Worm (Caenorhabditis elegans) whole organism, L1 larva: Measurements from ENCODE around the gene nlp-26.

Source experiments
- aha-1 ChIP-seq: fragments of 150-350 bp; optimal IDR thresholded peaks from 2 replicates; lab custom pipeline; 2014; ENCODE audit warnings: missing biosample characterization, missing genetic modification characterization
- alr-1 ChIP-seq: fragments of 200-800 bp; sonication (Bioruptor generic); optimal IDR thresholded peaks from 2 replicates; lab custom pipeline; 2018; ENCODE audit warnings: borderline replicate concordance, mild to moderate bottlenecking, missing genetic modification characterization, missing compliant biosample characterization
- ceh-8 ChIP-seq: fragments of 200-800 bp; sonication (Bioruptor generic); optimal IDR thresholded peaks from 2 replicates; lab custom pipeline; 2018; ENCODE audit warnings: mild to moderate bottlenecking, missing genetic modification characterization, moderate library complexity, missing compliant biosample characterization
- ceh-82 ChIP-seq, 3 experiments: fragments of 150-350 bp in 1 of 3; sonication (generic microtip) in 2 of 3; optimal IDR thresholded peaks; 2 replicates each; lab custom pipeline; 2014 to 2017; ENCODE audit warnings: missing biosample characterization in 3 of 3, missing genetic modification characterization in 3 of 3
- dpl-1 ChIP-seq, 3 experiments: fragments of 150-350 bp in 2 of 3; sonication (generic microtip) in 1 of 3; optimal IDR thresholded peaks; 2 replicates each; lab custom pipeline; 2014 to 2017; ENCODE audit warnings: missing biosample characterization in 3 of 3, missing genetic modification characterization in 3 of 3, missing genetic modification reagents in 3 of 3
- dsc-1 ChIP-seq: sonication (generic microtip); optimal IDR thresholded peaks from 2 replicates; lab custom pipeline; 2016; ENCODE audit warnings: mild to moderate bottlenecking, missing genetic modification characterization, missing compliant biosample characterization
- efl-1 ChIP-seq, 4 experiments: fragments of 150-350 bp; optimal IDR thresholded peaks in 3 of 4; peaks in 1 of 4; 1 replicate in 1 of 4; 2 replicates in 3 of 4; lab custom pipeline; 2014; ENCODE audit warnings: missing biosample characterization in 2 of 4, missing genetic modification characterization in 2 of 4, missing genetic modification reagents in 2 of 4
- efl-3 ChIP-seq: fragments of 200-800 bp; sonication (Bioruptor generic); optimal IDR thresholded peaks from 2 replicates; lab custom pipeline; 2018; ENCODE audit warnings: mild to moderate bottlenecking, missing genetic modification characterization, missing compliant biosample characterization
- egl-27 ChIP-seq, 2 experiments: fragments of 150-350 bp in 1 of 2; sonication (generic microtip); optimal IDR thresholded peaks; 3 replicates each; lab custom pipeline; 2017 to 2018; ENCODE audit warnings: missing biosample characterization in 2 of 2, missing genetic modification characterization in 2 of 2, missing genetic modification reagents in 2 of 2
- elt-3 ChIP-seq, 6 experiments: fragments of 150-350 bp in 1 of 6; sonication (generic microtip); optimal IDR thresholded peaks; 2 replicates each; lab custom pipeline; 2017 to 2018; ENCODE audit warnings: missing biosample characterization in 6 of 6, missing genetic modification characterization in 6 of 6, inconsistent platforms in 1 of 6
- fkh-4 ChIP-seq: sonication (generic microtip); optimal IDR thresholded peaks from 2 replicates; lab custom pipeline; 2016; ENCODE audit warnings: missing compliant biosample characterization, missing genetic modification characterization, borderline replicate concordance
- fos-1 ChIP-seq: fragments of 150-350 bp; optimal IDR thresholded peaks from 2 replicates; lab custom pipeline; 2014; ENCODE audit warnings: missing biosample characterization, missing genetic modification characterization
- hlh-4 ChIP-seq: sonication (generic microtip); optimal IDR thresholded peaks from 2 replicates; lab custom pipeline; 2016; ENCODE audit warnings: mild to moderate bottlenecking, missing genetic modification characterization, missing compliant biosample characterization
- hpl-2 ChIP-seq: fragments of 150-350 bp; optimal IDR thresholded peaks from 2 replicates; lab custom pipeline; 2014; ENCODE audit warnings: missing biosample characterization, missing genetic modification reagents, missing genetic modification characterization
- irx-1 ChIP-seq: sonication (generic microtip); optimal IDR thresholded peaks from 2 replicates; lab custom pipeline; 2016; ENCODE audit warnings: missing genetic modification characterization, missing compliant biosample characterization
- jun-1 ChIP-seq: fragments of 150-350 bp; optimal IDR thresholded peaks from 2 replicates; lab custom pipeline; 2014; ENCODE audit warnings: missing biosample characterization, missing genetic modification reagents, missing genetic modification characterization
- lin-14 ChIP-seq: fragments of 200-800 bp; sonication (Bioruptor generic); optimal IDR thresholded peaks from 2 replicates; lab custom pipeline; 2018; ENCODE audit warnings: mild to moderate bottlenecking, missing genetic modification characterization, moderate library complexity, missing compliant biosample characterization
- lin-35 ChIP-seq, 2 experiments: fragments of 150-350 bp; optimal IDR thresholded peaks; 2 replicates each; lab custom pipeline; 2014; ENCODE audit warnings: missing biosample characterization in 2 of 2, missing genetic modification characterization in 2 of 2, missing genetic modification reagents in 2 of 2
- lir-3 ChIP-seq: sonication (generic microtip); optimal IDR thresholded peaks from 2 replicates; lab custom pipeline; 2016; ENCODE audit warnings: mild to moderate bottlenecking, missing genetic modification characterization, moderate library complexity, missing compliant biosample characterization; ENCODE audit not compliant: poor library complexity
- lsy-2 ChIP-seq, 2 experiments: fragments of 150-350 bp; optimal IDR thresholded peaks; 2 replicates each; lab custom pipeline; 2014; ENCODE audit warnings: missing biosample characterization in 2 of 2, missing genetic modification characterization in 2 of 2
- mdl-1 ChIP-seq, 2 experiments: fragments of 150-350 bp; optimal IDR thresholded peaks; 2 replicates each; lab custom pipeline; 2014 to 2017; ENCODE audit warnings: missing biosample characterization in 2 of 2, missing genetic modification characterization in 2 of 2, inconsistent platforms in 1 of 2
- mef-2 ChIP-seq: fragments of 150-350 bp; optimal IDR thresholded peaks from 2 replicates; lab custom pipeline; 2014; ENCODE audit warnings: missing biosample characterization, missing genetic modification characterization
- mep-1 ChIP-seq: fragments of 150-350 bp; optimal IDR thresholded peaks from 2 replicates; lab custom pipeline; 2014; ENCODE audit warnings: missing biosample characterization, missing genetic modification characterization
- nhr-11 ChIP-seq: fragments of 150-350 bp; optimal IDR thresholded peaks from 2 replicates; lab custom pipeline; 2014; ENCODE audit warnings: missing biosample characterization, missing genetic modification characterization
- nhr-47 ChIP-seq: sonication (generic microtip); optimal IDR thresholded peaks from 2 replicates; lab custom pipeline; 2016; ENCODE audit warnings: mild to moderate bottlenecking, missing genetic modification characterization, moderate library complexity, missing compliant biosample characterization
- nhr-85 ChIP-seq: sonication (generic microtip); peaks from one replicate; lab custom pipeline; 2016; ENCODE audit warnings: missing genetic modification characterization, inconsistent platforms, missing compliant biosample characterization
- rnt-1 ChIP-seq: sonication (generic microtip); optimal IDR thresholded peaks from 2 replicates; lab custom pipeline; 2016; ENCODE audit warnings: mild to moderate bottlenecking, missing genetic modification characterization, moderate library complexity, missing compliant biosample characterization
- snpc-4 ChIP-seq: fragments of 150-350 bp; optimal IDR thresholded peaks from 2 replicates; lab custom pipeline; 2014; ENCODE audit warnings: missing biosample characterization, missing genetic modification characterization
- snu-23 ChIP-seq: sonication (generic microtip); optimal IDR thresholded peaks from 2 replicates; lab custom pipeline; 2016; ENCODE audit warnings: missing genetic modification characterization, missing compliant biosample characterization
- sptf-1 ChIP-seq: fragments of 150-350 bp; optimal IDR thresholded peaks from 2 replicates; lab custom pipeline; 2014; ENCODE audit warnings: missing biosample characterization, missing genetic modification characterization
- unc-130 ChIP-seq: fragments of 150-350 bp; optimal IDR thresholded peaks from 2 replicates; lab custom pipeline; 2017; ENCODE audit warnings: missing biosample characterization, missing genetic modification characterization, inconsistent platforms
- vab-15 ChIP-seq: sonication (generic microtip); optimal IDR thresholded peaks from 2 replicates; lab custom pipeline; 2017; ENCODE audit warnings: missing genotype, mild to moderate bottlenecking, missing genetic modification characterization, missing compliant biosample characterization
- zag-1 ChIP-seq: fragments of 150-350 bp; optimal IDR thresholded peaks from 2 replicates; lab custom pipeline; 2014; ENCODE audit warnings: missing biosample characterization, missing genetic modification characterization
- zip-4 ChIP-seq: fragments of 200-800 bp; sonication (Bioruptor generic); optimal IDR thresholded peaks from 2 replicates; lab custom pipeline; 2018; ENCODE audit warnings: mild to moderate bottlenecking, missing genetic modification characterization, moderate library complexity, missing compliant biosample characterization
- ztf-4 ChIP-seq: fragments of 150-350 bp; optimal IDR thresholded peaks from 2 replicates; lab custom pipeline; 2014; ENCODE audit warnings: missing biosample characterization, missing genetic modification characterization

The nlp-26 gene

ce11 chrV:19613161-19613560, at the start of gene nlp-26:
nlp-26 (plus strand) TSS chrV:19613461.
- no peak for TF ChIP-seq lsy-2 (tag; optimal IDR thresholded peaks at IDR 0.05; lab: Kevin White, UChicago)
- no peak for TF ChIP-seq efl-1 (optimal IDR thresholded peaks at IDR 0.05; lab: Kevin White, UChicago)
- TF ChIP-seq efl-1 (GFP tag; optimal IDR thresholded peaks at IDR 0.05 in 1 of 2; lab: Kevin White, UChicago) = no peak
- no peak for TF ChIP-seq rnt-1
- TF ChIP-seq nhr-47 (tag; lab: Kevin White, UChicago) = no peak
- TF ChIP-seq dsc-1 (tag; lab: Kevin White, UChicago) = no peak
- TF ChIP-seq irx-1 (tag; lab: Kevin White, UChicago) = no peak
- no peak for TF ChIP-seq mdl-1 (tag; optimal IDR thresholded peaks at IDR 0.05; lab: Kevin White, UChicago)
- TF ChIP-seq nhr-85 (tag; lab: Kevin White, UChicago) = no peak
- peak in 1 of 6 experiments; percentile 39 for TF ChIP-seq elt-3 (tag; optimal IDR thresholded peaks at IDR 0.05; lab: Kevin White, UChicago)

ce11 chrV:19565082-19565481, 48.2 kb upstream of the nlp-26 start, which contains the start of gene kcnl-1:
kcnl-1 (plus strand) TSS chrV:19565382.
- TF ChIP-seq ceh-8 (GFP tag; lab: Kevin White, UChicago) (no peak), nhr-11 (tag; lab: Kevin White, UChicago) (no peak), nhr-47 (tag; lab: Kevin White, UChicago) (no peak), ceh-82 (tag; optimal IDR thresholded peaks at IDR 0.05; lab: Kevin White, UChicago) (no peak), snpc-4 (tag; lab: Kevin White, UChicago) (no peak), alr-1 (tag; lab: Kevin White, UChicago) (no peak), hpl-2 (GFP tag; lab: Kevin White, UChicago) (no peak), ztf-4 (tag; lab: Kevin White, UChicago) (no peak), rnt-1 (no peak), dsc-1 (tag; lab: Kevin White, UChicago) (no peak), fos-1 (tag; lab: Kevin White, UChicago) (no peak), efl-3 (no peak), lin-35 (GFP tag; optimal IDR thresholded peaks at IDR 0.05; lab: Kevin White, UChicago) (no peak), egl-27 (tag; optimal IDR thresholded peaks at IDR 0.05; lab: Kevin White, UChicago) (no peak), sptf-1 (no peak), snu-23 (GFP tag; lab: Kevin White, UChicago) (no peak)
- TF ChIP-seq, all 84 proteins: peak for 0

- TF ChIP-seq dpl-1 (GFP tag; optimal IDR thresholded peaks at IDR 0.05; lab: Kevin White, UChicago) = no peak
- no peak for TF ChIP-seq hlh-4
- no peak for TF ChIP-seq zag-1
- no peak for TF ChIP-seq aha-1
- TF ChIP-seq lin-14 (GFP tag; lab: Kevin White, UChicago) = no peak
- no peak for TF ChIP-seq nhr-47 (tag; lab: Kevin White, UChicago)
- no peak for TF ChIP-seq mef-2
- TF ChIP-seq vab-15 (tag; lab: Kevin White, UChicago) = no peak
- no peak for TF ChIP-seq mep-1 (tag; lab: Kevin White, UChicago)
- TF ChIP-seq fkh-4 (tag; lab: Kevin White, UChicago) = no peak
These were observed 43.2 kb upstream of the nlp-26 start for ce11 chrV:19570102-19570501.

- TF ChIP-seq unc-130 (tag; lab: Kevin White, UChicago) (no peak), jun-1 (tag; lab: Kevin White, UChicago) (no peak), lir-3 (tag; lab: Kevin White, UChicago) (no peak), lsy-2 (tag; optimal IDR thresholded peaks at IDR 0.05; lab: Kevin White, UChicago) (no peak), rnt-1 (no peak), zip-4 (no peak)
These were observed 33.8 kb upstream of the nlp-26 start for ce11 chrV:19579509-19579908.
